Fruit fly (Drosophila melanogaster): ENCODE data around the gene slgA.

- TF ChIP-seq psq (optimal IDR thresholded peaks at IDR 0.05) (no peak), insv (optimal IDR thresholded peaks at IDR 0.05) (no peak)
Measured at dm6 chrX:21373659-21374426, at the start of gene slgA.

Measured in Kc167 (cell line).